Worm (Caenorhabditis elegans): ENCODE results near the gene lgc-15.

Gene lgc-15

DNA sequence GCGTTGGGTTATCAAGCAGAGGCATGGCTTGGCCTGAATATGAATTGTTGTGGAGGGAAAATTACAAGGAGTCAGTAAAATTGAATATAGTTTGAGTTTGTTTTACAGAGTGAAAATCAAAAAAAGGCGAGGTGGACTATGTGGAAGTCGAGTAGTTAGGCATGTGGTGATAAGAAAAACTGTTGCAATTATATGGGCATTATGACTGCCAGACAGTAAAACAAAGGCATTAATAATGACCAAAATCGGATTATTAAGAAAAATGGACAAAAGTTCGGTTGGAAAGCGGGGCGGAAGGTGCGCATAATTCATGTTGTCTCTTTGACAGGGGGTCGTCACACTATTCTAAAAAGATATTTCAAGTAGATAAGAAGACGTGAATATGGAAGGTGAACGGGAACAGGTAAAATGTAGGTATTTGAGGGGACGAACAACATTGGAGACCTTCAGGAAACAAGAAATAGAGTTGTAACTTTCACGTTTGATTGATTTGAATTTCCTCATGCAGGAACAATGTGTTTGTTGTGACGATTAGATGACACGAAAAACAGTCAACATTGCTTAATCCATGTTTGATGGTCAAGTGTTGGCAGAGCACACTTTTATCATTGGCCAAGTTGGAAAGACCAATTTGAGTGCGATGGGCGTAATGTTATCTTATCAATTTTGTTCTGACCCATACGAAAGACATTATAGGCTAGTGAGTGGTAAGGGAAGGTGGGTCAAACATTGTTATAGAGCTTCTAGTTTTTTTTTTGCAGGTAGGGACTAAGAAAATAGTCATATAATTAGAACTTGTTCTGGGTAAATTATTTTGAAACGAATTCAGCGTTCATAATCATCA lies 40.2 kb downstream of the lgc-15 start, which contains the start of gene mfsd-11:
TSS of gene mfsd-11 (minus strand) at position 51 of the 844 bp plus-strand sequence.
- TF ChIP-seq W03F9.2 (tag; optimal IDR thresholded peaks at IDR 0.05) (no peak), him-1 (tag; optimal IDR thresholded peaks at IDR 0.05) (no peak), dao-5 (tag; optimal IDR thresholded peaks at IDR 0.05) (no peak)

DNA sequence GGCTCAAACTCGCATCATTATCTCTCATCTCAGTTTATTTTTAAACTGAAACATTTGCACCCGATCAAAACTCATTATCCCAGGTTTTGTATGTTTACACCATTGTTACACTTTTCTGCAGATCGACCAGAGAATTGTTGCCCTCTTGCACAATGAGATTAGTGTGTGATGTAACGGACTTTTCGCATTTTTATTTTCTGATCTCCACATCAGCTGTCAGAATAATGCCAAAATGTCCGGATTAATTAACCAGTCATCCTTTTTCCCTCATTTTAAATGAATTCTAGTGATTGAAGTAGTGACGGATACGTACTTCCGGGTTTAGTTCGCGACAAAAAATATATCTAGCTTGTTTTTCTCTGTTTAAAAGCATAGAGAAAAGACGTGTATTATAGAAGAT lies 44.5 kb downstream of the lgc-15 start:
- no peak for TF ChIP-seq him-1 (tag; optimal IDR thresholded peaks at IDR 0.05)

DNA sequence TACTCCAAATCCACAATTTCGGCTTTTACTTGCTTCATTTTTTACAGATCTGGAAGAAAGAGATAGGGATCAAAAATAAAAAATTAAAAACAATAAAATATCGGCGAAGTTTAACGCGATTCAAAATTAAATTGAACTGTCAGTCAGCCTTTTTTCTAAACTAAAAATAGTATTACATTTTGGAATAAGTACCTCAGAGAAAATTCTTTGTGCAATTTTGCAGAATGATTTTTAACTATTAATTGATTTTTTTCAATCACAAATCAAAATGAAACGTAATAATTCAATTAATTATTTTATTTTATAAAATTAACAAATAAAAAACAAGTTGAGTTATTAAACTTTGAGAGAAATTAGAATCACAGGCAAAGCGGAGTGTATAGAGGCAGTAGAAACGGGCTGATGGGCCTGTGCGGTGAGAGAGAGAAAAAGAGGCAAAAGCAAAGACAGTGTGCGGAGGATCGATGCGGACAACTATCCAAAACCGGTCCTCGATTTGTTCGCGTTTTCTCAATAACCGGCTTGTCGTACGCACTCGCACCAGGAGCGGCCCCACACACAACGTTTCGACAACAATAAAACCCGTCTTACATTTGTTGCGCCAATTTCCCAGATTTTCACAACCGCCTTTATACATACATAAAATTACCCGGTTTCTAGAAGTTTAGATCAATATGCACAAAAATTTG lies 46.0 kb downstream of the lgc-15 start, which contains the start of gene F57G12.2:
TSS of gene F57G12.2 (minus strand) at position 51 of the 689 bp plus-strand sequence.
- TF ChIP-seq dao-5 (tag; optimal IDR thresholded peaks at IDR 0.05) (no peak), W03F9.2 (tag; optimal IDR thresholded peaks at IDR 0.05) (no peak), him-1 (tag; optimal IDR thresholded peaks at IDR 0.05) (no peak)

DNA sequence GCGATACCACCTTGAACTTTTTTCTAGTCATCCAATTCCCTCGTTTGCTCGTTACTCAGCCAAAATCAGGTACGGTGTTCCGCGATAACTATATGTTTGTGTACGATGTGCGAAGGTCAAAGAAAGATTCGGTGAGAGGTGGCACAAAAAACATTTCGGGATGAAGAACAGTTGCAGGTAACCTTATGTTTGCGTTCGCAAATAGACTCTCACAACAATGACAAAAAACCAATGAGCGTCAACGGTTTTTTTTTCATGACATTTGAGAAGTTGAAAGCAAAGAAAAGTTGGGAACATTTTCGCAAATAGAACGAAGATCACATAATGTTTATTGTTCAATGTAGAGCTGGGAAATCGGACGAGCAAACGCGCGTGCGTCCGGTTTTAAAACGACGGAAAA lies 48.5 kb downstream of the lgc-15 start:
- TF ChIP-seq dao-5 (tag; optimal IDR thresholded peaks at IDR 0.05) (no peak), him-1 (tag; optimal IDR thresholded peaks at IDR 0.05) (no peak), W03F9.2 (tag; optimal IDR thresholded peaks at IDR 0.05) (no peak)

DNA sequence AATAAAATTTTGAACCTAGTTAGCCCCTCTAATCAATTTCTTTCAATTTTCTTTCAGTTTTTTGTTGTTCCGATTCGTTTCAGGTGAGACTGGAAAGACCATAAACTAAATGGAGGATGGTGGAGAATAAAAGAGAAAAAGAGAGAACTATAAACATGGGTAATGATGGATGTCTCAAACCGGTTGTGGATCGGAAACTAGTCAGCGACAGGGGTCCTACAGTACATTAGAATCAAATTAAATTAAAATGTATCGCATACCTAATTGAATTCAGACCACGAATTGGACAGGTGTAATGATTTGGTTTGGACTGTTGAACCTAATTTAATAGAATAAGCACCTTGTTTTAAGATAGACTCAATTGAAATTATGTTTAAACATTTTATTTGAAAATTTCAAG lies 49.9 kb downstream of the lgc-15 start:
- no peak for TF ChIP-seq W03F9.2 (tag; optimal IDR thresholded peaks at IDR 0.05)
- no peak for TF ChIP-seq him-1 (tag; optimal IDR thresholded peaks at IDR 0.05)

DNA sequence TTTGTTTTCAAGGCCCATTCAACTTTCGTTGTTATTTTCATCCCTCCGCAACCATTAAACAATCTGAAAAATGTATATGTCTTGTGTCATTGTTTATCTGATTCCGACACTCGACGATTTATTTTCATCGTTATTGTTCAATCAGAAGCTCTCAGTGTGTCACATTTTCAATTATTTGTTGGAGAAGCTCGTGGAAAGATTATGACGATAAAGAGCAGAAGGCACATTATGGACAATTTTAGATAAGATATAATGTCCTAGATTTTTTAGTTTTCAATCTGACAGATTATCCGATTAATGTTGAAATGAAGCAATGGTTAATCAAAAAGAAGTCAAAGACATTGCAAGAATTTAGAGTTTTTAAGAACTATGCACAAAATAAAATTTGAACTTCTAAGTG lies 50.8 kb downstream of the lgc-15 start:
- TF ChIP-seq him-1 (tag; optimal IDR thresholded peaks at IDR 0.05) = no peak
- TF ChIP-seq dao-5 (tag; optimal IDR thresholded peaks at IDR 0.05) = no peak
